Worm (Caenorhabditis elegans) whole organism, early embryonic: Measurements from ENCODE around the gene rab-35.

Experiments used
- B0310.2 ChIP-seq: sonication (generic microtip); optimal IDR thresholded peaks from 2 replicates; lab custom pipeline; 2016; ENCODE audit warnings: mild to moderate bottlenecking, missing genetic modification characterization, missing compliant biosample characterization
- F13C5.2 ChIP-seq: sonication (generic microtip); optimal IDR thresholded peaks from 2 replicates; lab custom pipeline; 2017; ENCODE audit warnings: mild to moderate bottlenecking, missing genetic modification characterization, inconsistent platforms, missing compliant biosample characterization
- ama-1 ChIP-seq: fragments of 150-350 bp; optimal IDR thresholded peaks from 2 replicates; lab custom pipeline; 2014
- ceh-36 ChIP-seq: sonication (generic microtip); optimal IDR thresholded peaks from 2 replicates; lab custom pipeline; 2016; ENCODE audit warnings: missing genetic modification characterization, inconsistent platforms, missing compliant biosample characterization
- hmg-4 ChIP-seq: fragments of 200-800 bp; sonication (Bioruptor generic); optimal IDR thresholded peaks from 2 replicates; lab custom pipeline; 2018; ENCODE audit warnings: mild to moderate bottlenecking, missing genetic modification characterization, missing compliant biosample characterization
- scrt-1 ChIP-seq: fragments of 200-800 bp; sonication (Bioruptor generic); IDR thresholded peaks from 2 replicates; pipeline ENCODE4 v1.3.6; 2022; ENCODE audit warnings: missing genetic modification characterization, missing compliant biosample characterization
- tbx-11 ChIP-seq: fragments of 200-800 bp; sonication (Bioruptor generic); IDR thresholded peaks from 2 replicates; pipeline ENCODE4 v1.3.6; 2022; ENCODE audit warnings: missing genetic modification characterization, missing compliant biosample characterization
- tbx-37 ChIP-seq: fragments of 200-800 bp; sonication (Bioruptor generic); conservative IDR thresholded peaks from 2 replicates; pipeline ENCODE4 v1.3.6; 2022; ENCODE audit warnings: missing genetic modification reagents, missing genetic modification characterization, missing compliant biosample characterization

DNA sequence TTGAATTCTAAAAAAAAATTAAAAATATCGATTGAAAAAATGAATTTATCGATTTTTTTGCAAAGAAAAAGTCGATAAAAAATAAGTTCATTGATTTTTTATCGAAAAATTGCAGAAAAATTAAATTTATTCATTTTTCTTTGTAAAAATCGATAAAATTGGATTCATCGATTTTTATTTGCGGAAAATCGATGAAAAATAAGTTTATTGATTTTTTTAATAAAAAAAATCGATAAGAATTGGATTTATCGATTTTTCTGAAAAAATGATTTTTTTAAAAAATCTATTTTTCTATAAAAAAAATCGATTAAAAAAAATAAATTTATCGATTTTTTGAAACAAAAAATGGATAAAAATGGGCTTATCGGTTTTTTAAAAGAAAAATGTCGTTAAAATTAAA is 31.4 kb downstream of the rab-35 start:
- TF ChIP-seq tbx-37 (GFP tag; lab: Robert Waterston, UW) (no peak), ama-1 (no peak), scrt-1 (GFP tag; lab: Robert Waterston, UW) (no peak), F13C5.2 (tag; lab: Kevin White, UChicago) (no peak), tbx-11 (GFP tag; lab: Robert Waterston, UW) (no peak), ceh-36 (tag; lab: Kevin White, UChicago) (no peak), B0310.2 (no peak), hmg-4 (no peak)
